Worm (Caenorhabditis elegans) whole organism, L1 larva: ENCODE measurements around the gene trp-1.

Source experiments
- lir-3 ChIP-seq: sonication (generic microtip); optimal IDR thresholded peaks from 2 replicates; lab custom pipeline; 2016; ENCODE audit warnings: mild to moderate bottlenecking, missing genetic modification characterization, moderate library complexity, missing compliant biosample characterization; ENCODE audit not compliant: poor library complexity
- nhr-237 ChIP-seq: fragments of 150-350 bp; optimal IDR thresholded peaks from 2 replicates; lab custom pipeline; 2014; ENCODE audit warnings: missing biosample characterization, missing genetic modification characterization

- TF ChIP-seq nhr-237 (tag; lab: Kevin White, UChicago), result no peak
- no peak for TF ChIP-seq lir-3
Measured at ce11 chrIII:8570289-8570688, 35.4 kb downstream of the trp-1 start.
